Worm (Caenorhabditis elegans) whole organism, L4/young adult: Measurements from ENCODE around the gene C26B2.8.

Experiments
- W03F9.2 ChIP-seq: fragments of 150-350 bp; optimal IDR thresholded peaks from 2 replicates; lab custom pipeline; 2014; ENCODE audit warnings: missing biosample characterization, missing genetic modification characterization
- dao-5 ChIP-seq: sonication (generic microtip); optimal IDR thresholded peaks from 2 replicates; lab custom pipeline; 2016; ENCODE audit warnings: missing genotype, missing genetic modification characterization, moderate library complexity, missing compliant biosample characterization
- him-1 ChIP-seq: sonication (generic microtip); optimal IDR thresholded peaks from 2 replicates; lab custom pipeline; 2016; ENCODE audit warnings: missing genotype, missing genetic modification reagents, missing genetic modification characterization, missing compliant biosample characterization

DNA sequence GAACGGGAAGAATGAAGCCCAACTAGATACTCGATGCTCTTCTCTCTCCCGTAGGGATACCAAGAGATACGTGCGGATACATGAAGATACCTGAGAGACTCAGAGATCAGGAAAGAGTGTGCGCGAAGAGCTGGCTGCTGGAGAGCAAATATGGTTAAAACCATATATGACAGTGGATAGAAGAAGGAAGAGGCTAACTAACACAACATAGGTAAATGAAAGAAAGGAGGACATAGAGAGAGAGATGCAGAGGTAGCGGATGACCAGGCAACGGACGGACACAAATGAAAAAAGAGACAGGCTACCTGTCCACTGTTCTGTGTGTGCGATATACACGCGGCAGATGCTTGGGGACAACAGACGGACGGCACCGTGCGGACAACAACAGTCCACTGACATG, 5.8 kb upstream of the C26B2.8 start:
- TF ChIP-seq him-1 (tag; lab: Kevin White, UChicago), result no peak
- TF ChIP-seq dao-5 (tag; lab: Kevin White, UChicago), result no peak
- no peak for TF ChIP-seq W03F9.2 (tag; lab: Kevin White, UChicago)
